Worm (Caenorhabditis elegans) whole organism, L3 larva: ENCODE data around the gene lnkn-1.

Experiments
- R02D3.7 ChIP-seq: fragments of 150-350 bp; optimal IDR thresholded peaks from 2 replicates; lab custom pipeline; 2014; ENCODE audit warnings: missing biosample characterization, missing genetic modification characterization
- ZK546.5 ChIP-seq: sonication (generic microtip); optimal IDR thresholded peaks from 2 replicates; lab custom pipeline; 2017; ENCODE audit warnings: missing biosample characterization, missing genetic modification characterization
- aly-2 ChIP-seq: fragments of 150-350 bp; optimal IDR thresholded peaks from 2 replicates; lab custom pipeline; 2014; ENCODE audit warnings: missing biosample characterization, missing genetic modification characterization
- ama-1 ChIP-seq: fragments of 150-350 bp; optimal IDR thresholded peaks from 2 replicates; lab custom pipeline; 2018
- ceh-16 ChIP-seq: sonication (generic microtip); optimal IDR thresholded peaks from 2 replicates; lab custom pipeline; 2017; ENCODE audit warnings: missing biosample characterization, missing genetic modification characterization
- ceh-28 ChIP-seq: fragments of 150-350 bp; optimal IDR thresholded peaks from 2 replicates; lab custom pipeline; 2014; ENCODE audit warnings: missing biosample characterization, missing genetic modification reagents, missing genetic modification characterization
- ceh-82 ChIP-seq: fragments of 150-350 bp; optimal IDR thresholded peaks from 2 replicates; lab custom pipeline; 2014; ENCODE audit warnings: missing biosample characterization, missing genetic modification characterization
- ceh-9 ChIP-seq: sonication (generic microtip); optimal IDR thresholded peaks from 2 replicates; lab custom pipeline; 2018; ENCODE audit warnings: missing biosample characterization, missing genetic modification characterization
- daf-12 ChIP-seq: fragments of 150-350 bp; optimal IDR thresholded peaks from 2 replicates; lab custom pipeline; 2014; ENCODE audit warnings: missing biosample characterization, missing genetic modification reagents, missing genetic modification characterization
- egl-27 ChIP-seq: sonication (generic microtip); optimal IDR thresholded peaks from 4 replicates; lab custom pipeline; 2017; ENCODE audit warnings: missing biosample characterization, missing genetic modification reagents, missing genetic modification characterization
- egl-5 ChIP-seq: fragments of 150-350 bp; optimal IDR thresholded peaks from 2 replicates; lab custom pipeline; 2017; ENCODE audit warnings: missing biosample characterization, missing genetic modification reagents, missing genetic modification characterization, inconsistent platforms
- elt-1 ChIP-seq: fragments of 150-350 bp; optimal IDR thresholded peaks from 2 replicates; lab custom pipeline; 2014; ENCODE audit warnings: missing biosample characterization, missing genetic modification characterization
- elt-2 ChIP-seq: sonication (generic microtip); optimal IDR thresholded peaks from 2 replicates; lab custom pipeline; 2016; ENCODE audit warnings: missing genetic modification reagents, mild to moderate bottlenecking, missing genetic modification characterization, missing compliant biosample characterization
- elt-3 ChIP-seq, 3 experiments: fragments of 150-350 bp in 1 of 3; sonication (generic microtip) in 2 of 3; optimal IDR thresholded peaks; 2 replicates in 2 of 3; 4 replicates in 1 of 3; lab custom pipeline; 2014 to 2017; ENCODE audit warnings: missing biosample characterization in 3 of 3, missing genetic modification characterization in 3 of 3
- eor-1 ChIP-seq, 2 experiments: fragments of 150-350 bp; optimal IDR thresholded peaks; 2 replicates each; lab custom pipeline; 2014 to 2018; ENCODE audit warnings: missing biosample characterization in 2 of 2, missing genetic modification characterization in 2 of 2
- fkh-2 ChIP-seq: fragments of 150-350 bp; optimal IDR thresholded peaks from 2 replicates; lab custom pipeline; 2014; ENCODE audit warnings: missing biosample characterization, missing genetic modification reagents, missing genetic modification characterization
- fos-1 ChIP-seq: fragments of 150-350 bp; optimal IDR thresholded peaks from 2 replicates; lab custom pipeline; 2014; ENCODE audit warnings: missing biosample characterization, missing genetic modification characterization
- hmg-11 ChIP-seq: sonication (generic microtip); optimal IDR thresholded peaks from 2 replicates; lab custom pipeline; 2016; ENCODE audit warnings: missing genetic modification characterization, missing compliant biosample characterization
- jun-1 ChIP-seq: fragments of 150-350 bp; optimal IDR thresholded peaks from 2 replicates; lab custom pipeline; 2014; ENCODE audit warnings: missing biosample characterization, missing genetic modification reagents, missing genetic modification characterization
- lin-15B ChIP-seq: fragments of 150-350 bp; optimal IDR thresholded peaks from 2 replicates; lab custom pipeline; 2014; ENCODE audit warnings: missing biosample characterization, missing genetic modification characterization
- lin-39 ChIP-seq: fragments of 150-350 bp; optimal IDR thresholded peaks from 2 replicates; lab custom pipeline; 2018; ENCODE audit warnings: missing biosample characterization, missing genetic modification reagents, missing genetic modification characterization
- lsy-12 ChIP-seq: sonication (generic microtip); optimal IDR thresholded peaks from 2 replicates; lab custom pipeline; 2016; ENCODE audit warnings: mild to moderate bottlenecking, missing genetic modification characterization, missing compliant biosample characterization
- mdl-1 ChIP-seq: fragments of 150-350 bp; optimal IDR thresholded peaks from 2 replicates; lab custom pipeline; 2014; ENCODE audit warnings: missing biosample characterization, missing genetic modification characterization
- mml-1 ChIP-seq: fragments of 150-350 bp; sonication (generic microtip); optimal IDR thresholded peaks from 3 replicates; lab custom pipeline; 2014; ENCODE audit warnings: missing biosample characterization, missing genetic modification characterization
- nfya-1 ChIP-seq: sonication (generic microtip); optimal IDR thresholded peaks from 2 replicates; lab custom pipeline; 2017; ENCODE audit warnings: missing genetic modification characterization, mild to moderate bottlenecking, missing compliant biosample characterization, antibody characterized with exemption, moderate library complexity; ENCODE audit not compliant: insufficient read depth
- nhr-11 ChIP-seq: fragments of 150-350 bp; optimal IDR thresholded peaks from 2 replicates; lab custom pipeline; 2014; ENCODE audit warnings: missing biosample characterization, missing genetic modification characterization
- nhr-12 ChIP-seq: fragments of 150-350 bp; optimal IDR thresholded peaks from 2 replicates; lab custom pipeline; 2014; ENCODE audit warnings: missing biosample characterization, missing genetic modification characterization
- nhr-23 ChIP-seq: fragments of 150-350 bp; optimal IDR thresholded peaks from 2 replicates; lab custom pipeline; 2014; ENCODE audit warnings: missing biosample characterization, missing genetic modification reagents, missing genetic modification characterization
- nhr-25 ChIP-seq: sonication (generic microtip); optimal IDR thresholded peaks from 2 replicates; lab custom pipeline; 2017; ENCODE audit warnings: missing biosample characterization, missing genetic modification characterization
- nhr-28 ChIP-seq: fragments of 150-350 bp; optimal IDR thresholded peaks from 2 replicates; lab custom pipeline; 2014; ENCODE audit warnings: missing biosample characterization, missing genetic modification characterization
- nhr-43 ChIP-seq: sonication (generic microtip); optimal IDR thresholded peaks from 2 replicates; lab custom pipeline; 2016; ENCODE audit warnings: mild to moderate bottlenecking, missing genetic modification characterization, missing compliant biosample characterization; ENCODE audit not compliant: poor library complexity, severe bottlenecking
- nhr-67 ChIP-seq: fragments of 150-350 bp; optimal IDR thresholded peaks from 2 replicates; lab custom pipeline; 2014; ENCODE audit warnings: missing biosample characterization, missing genetic modification characterization
- nhr-76 ChIP-seq: fragments of 150-350 bp; sonication (generic microtip); optimal IDR thresholded peaks from 5 replicates; lab custom pipeline; 2014; ENCODE audit warnings: missing biosample characterization, missing genetic modification characterization
- nhr-77 ChIP-seq: fragments of 150-350 bp; optimal IDR thresholded peaks from 2 replicates; lab custom pipeline; 2014; ENCODE audit warnings: missing biosample characterization, missing genetic modification characterization
- pha-4 ChIP-seq: fragments of 150-350 bp; optimal IDR thresholded peaks from 2 replicates; lab custom pipeline; 2014; ENCODE audit warnings: missing biosample characterization, missing genetic modification reagents, missing genetic modification characterization
- pqm-1 ChIP-seq: fragments of 150-350 bp; optimal IDR thresholded peaks from 2 replicates; lab custom pipeline; 2017; ENCODE audit warnings: missing biosample characterization, missing genetic modification characterization, inconsistent platforms
- sea-2 ChIP-seq: fragments of 150-350 bp; sonication (generic microtip); optimal IDR thresholded peaks from 4 replicates; lab custom pipeline; 2014; ENCODE audit warnings: missing biosample characterization, missing genetic modification reagents, missing genetic modification characterization
- skn-1 ChIP-seq: fragments of 150-350 bp; optimal IDR thresholded peaks from 2 replicates; lab custom pipeline; 2014; ENCODE audit warnings: missing biosample characterization, missing genetic modification characterization
- snpc-4 ChIP-seq: fragments of 150-350 bp; optimal IDR thresholded peaks from 2 replicates; lab custom pipeline; 2014; ENCODE audit warnings: missing biosample characterization, missing genetic modification characterization
- tbx-2 ChIP-seq: sonication (generic microtip); optimal IDR thresholded peaks from 2 replicates; lab custom pipeline; 2016; ENCODE audit warnings: mild to moderate bottlenecking, missing genetic modification characterization, missing compliant biosample characterization
- unc-39 ChIP-seq: sonication (generic microtip); optimal IDR thresholded peaks from 4 replicates; lab custom pipeline; 2017; ENCODE audit warnings: missing biosample characterization, missing genetic modification characterization
- unc-62 ChIP-seq: fragments of 150-350 bp; sonication (generic microtip); optimal IDR thresholded peaks from 4 replicates; lab custom pipeline; 2014; ENCODE audit warnings: missing biosample characterization, missing genetic modification reagents, missing genetic modification characterization
- zag-1 ChIP-seq: fragments of 150-350 bp; optimal IDR thresholded peaks from 2 replicates; lab custom pipeline; 2014; ENCODE audit warnings: missing biosample characterization, missing genetic modification characterization
- ztf-11 ChIP-seq: fragments of 150-350 bp; optimal IDR thresholded peaks from 2 replicates; lab custom pipeline; 2014; ENCODE audit warnings: missing biosample characterization, missing genetic modification characterization
- ztf-4 ChIP-seq: fragments of 150-350 bp; optimal IDR thresholded peaks from 2 replicates; lab custom pipeline; 2014; ENCODE audit warnings: missing biosample characterization, missing genetic modification characterization

Gene lnkn-1

ce11 chrIII:8866983-8867842 is 22.8 kb upstream of the lnkn-1 start:
- TF ChIP-seq eor-1 (tag; optimal IDR thresholded peaks at IDR 0.05; lab: Kevin White, UChicago), result no peak
- TF ChIP-seq pqm-1, result peak; percentile 30
- TF ChIP-seq nhr-67, result no peak
- peak; percentile 2 for TF ChIP-seq lin-39 (tag; lab: Kevin White, UChicago)
- TF ChIP-seq sea-2 (GFP tag; lab: Kevin White, UChicago), result no peak
- TF ChIP-seq nhr-76 (tag; lab: Kevin White, UChicago), result no peak
- no peak for TF ChIP-seq mml-1 (tag; lab: Kevin White, UChicago)
- TF ChIP-seq elt-2 (tag; lab: Kevin White, UChicago), result peak; percentile 50
- TF ChIP-seq lsy-12 (tag; lab: Kevin White, UChicago), result peak; percentile 20
- TF ChIP-seq egl-5 (tag; lab: Kevin White, UChicago), result peak; percentile 7
- TF ChIP-seq snpc-4 (tag; lab: Kevin White, UChicago), result no peak
- TF ChIP-seq unc-39 (tag; lab: Kevin White, UChicago), result no peak
- TF ChIP-seq ceh-28 (tag; lab: Kevin White, UChicago), result peak; percentile 53
- peak; percentile 20 for TF ChIP-seq nhr-23 (tag; lab: Kevin White, UChicago)
- no peak for TF ChIP-seq tbx-2
- peak; percentile 69 for TF ChIP-seq nhr-25 (tag; lab: Kevin White, UChicago)
- TF ChIP-seq pha-4, result peak; percentile 42
- TF ChIP-seq unc-62 (GFP tag; lab: Kevin White, UChicago), result no peak
- no peak for TF ChIP-seq ceh-16 (tag; lab: Kevin White, UChicago)
- peak; percentile 40 for TF ChIP-seq nfya-1 (tag; lab: Kevin White, UChicago)
- TF ChIP-seq nhr-12 (tag; lab: Kevin White, UChicago), result no peak
- TF ChIP-seq nhr-43, result no peak
- no peak for TF ChIP-seq mdl-1 (tag; lab: Kevin White, UChicago)
- peak; percentile 49 for TF ChIP-seq jun-1 (tag; lab: Kevin White, UChicago)
- peak; percentile 56 for TF ChIP-seq ama-1 (lab: Kevin White, UChicago)

- TF ChIP-seq aly-2 (tag; lab: Kevin White, UChicago) (no peak), nhr-23 (tag; lab: Kevin White, UChicago) (peak; percentile 67), nhr-76 (tag; lab: Kevin White, UChicago) (no peak), jun-1 (tag; lab: Kevin White, UChicago) (peak; percentile 65), ama-1 (lab: Kevin White, UChicago) (peak; percentile 14), elt-3 (tag; optimal IDR thresholded peaks at IDR 0.05; lab: Kevin White, UChicago) (peak in 1 of 3 experiments; percentile 73), ceh-16 (tag; lab: Kevin White, UChicago) (no peak), ceh-9 (tag; lab: Kevin White, UChicago) (no peak), ZK546.5 (tag; lab: Kevin White, UChicago) (no peak), sea-2 (GFP tag; lab: Kevin White, UChicago) (no peak), ztf-4 (tag; lab: Kevin White, UChicago) (no peak), ceh-28 (tag; lab: Kevin White, UChicago) (peak; percentile 51), nhr-28 (tag; lab: Kevin White, UChicago) (no peak), daf-12 (tag; lab: Kevin White, UChicago) (no peak), elt-2 (tag; lab: Kevin White, UChicago) (peak; percentile 88), unc-62 (GFP tag; lab: Kevin White, UChicago) (no peak), unc-39 (tag; lab: Kevin White, UChicago) (no peak), lin-39 (tag; lab: Kevin White, UChicago) (no peak), mml-1 (tag; lab: Kevin White, UChicago) (no peak), lin-15B (tag; lab: Kevin White, UChicago) (no peak), pha-4 (peak; percentile 63), R02D3.7 (tag; lab: Kevin White, UChicago) (no peak), fkh-2 (tag; lab: Kevin White, UChicago) (no peak), nfya-1 (tag; lab: Kevin White, UChicago) (peak; percentile 27), ztf-11 (tag; lab: Kevin White, UChicago) (no peak), zag-1 (no peak), egl-27 (tag; lab: Kevin White, UChicago) (no peak), pqm-1 (peak; percentile 94), skn-1 (tag; lab: Kevin White, UChicago) (no peak), nhr-12 (tag; lab: Kevin White, UChicago) (no peak), elt-1 (no peak), nhr-25 (tag; lab: Kevin White, UChicago) (peak; percentile 45), ceh-82 (tag; lab: Kevin White, UChicago) (no peak), fos-1 (no peak), mdl-1 (tag; lab: Kevin White, UChicago) (no peak), nhr-43 (peak; percentile 22), lsy-12 (tag; lab: Kevin White, UChicago) (no peak), tbx-2 (no peak), nhr-67 (no peak), egl-5 (tag; lab: Kevin White, UChicago) (no peak), snpc-4 (tag; lab: Kevin White, UChicago) (no peak), nhr-11 (tag; lab: Kevin White, UChicago) (no peak), hmg-11 (tag; lab: Kevin White, UChicago) (no peak), nhr-77 (no peak)
Measured at ce11 chrIII:8867922-8868655, 21.9 kb upstream of the lnkn-1 start.
